Worm (Caenorhabditis elegans) whole organism, late embryonic: ENCODE results near the gene F09E5.11.

Experiments
- Y22D7AL.16 ChIP-seq: sonication (generic microtip); optimal IDR thresholded peaks from 2 replicates; lab custom pipeline; 2016; ENCODE audit warnings: missing genetic modification characterization, missing compliant biosample characterization
- ceh-2 ChIP-seq: sonication (generic microtip); optimal IDR thresholded peaks from 2 replicates; lab custom pipeline; 2016; ENCODE audit warnings: missing genotype, missing genetic modification characterization, missing compliant biosample characterization
- pat-9 ChIP-seq: fragments of 200-800 bp; sonication (Bioruptor generic); optimal IDR thresholded peaks from 2 replicates; lab custom pipeline; 2018; ENCODE audit warnings: mild to moderate bottlenecking, missing genetic modification characterization, moderate library complexity, missing compliant biosample characterization

DNA sequence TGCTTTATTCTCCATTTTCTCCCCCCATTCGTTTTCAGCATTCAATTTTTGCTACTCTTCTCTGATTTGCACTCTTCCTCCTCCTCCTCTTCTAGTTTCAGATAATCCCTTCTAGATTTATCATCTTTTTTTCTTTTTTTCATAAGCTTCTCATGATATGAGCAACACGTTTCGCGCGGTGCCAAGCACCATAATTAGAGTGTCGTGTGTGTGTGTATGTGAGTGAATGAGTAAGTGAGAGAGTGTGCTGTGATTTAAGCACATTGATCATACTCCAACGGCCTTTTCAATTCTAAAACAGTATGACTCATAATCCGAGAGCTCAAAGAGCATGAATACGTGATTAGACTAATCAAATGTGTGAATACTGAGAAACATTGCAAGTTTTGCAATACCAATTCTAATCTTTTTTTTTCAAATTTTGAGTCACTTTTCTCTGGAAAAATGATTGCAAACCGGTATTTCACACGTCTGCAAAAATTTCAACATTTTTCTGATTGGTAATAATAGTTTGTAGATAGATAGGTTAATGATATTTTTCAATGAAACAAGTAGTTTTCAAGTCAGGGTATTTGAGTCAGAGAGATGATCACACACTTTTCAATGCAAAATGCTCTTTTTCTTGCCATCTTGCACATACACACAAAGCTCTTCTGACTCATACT is 22.5 kb downstream of the F09E5.11 start:
- TF ChIP-seq ceh-2 (tag; lab: Kevin White, UChicago) (no peak), Y22D7AL.16 (no peak), pat-9 (tag; lab: Kevin White, UChicago) (no peak)
